Fruit fly (Drosophila melanogaster) whole organism, embryonic: ENCODE measurements around the gene CG9662.
A peak's percentile ranks its signal among the peaks of the same experiment; 100 is the strongest.

ENCODE experiments used
- Antp ChIP-seq: fragments of 200-800 bp; sonication (Bioruptor generic); optimal IDR thresholded peaks from 3 replicates; lab custom pipeline; 2016; ENCODE audit warnings: missing biosample characterization, missing genetic modification characterization
- Atf6 ChIP-seq: fragments of 200-800 bp; sonication (Bioruptor generic); IDR thresholded peaks from 2 replicates; pipeline ENCODE4 v1.3.6; 2022; ENCODE audit warnings: missing biosample characterization, missing genetic modification characterization
- Bgb ChIP-seq: fragments of 200-800 bp; sonication (Bioruptor generic); IDR thresholded peaks from 2 replicates; pipeline ENCODE4 v1.3.6; 2022; ENCODE audit warnings: missing biosample characterization, missing genetic modification characterization; ENCODE audit not compliant: partially characterized antibody
- CG10209 ChIP-seq: fragments of 200-800 bp; sonication (Bioruptor generic); optimal IDR thresholded peaks from 3 replicates; lab custom pipeline; 2017; ENCODE audit warnings: missing biosample characterization, mild to moderate bottlenecking, missing genetic modification characterization, missing genetic modification reagents
- CG11456 ChIP-seq: fragments of 200-800 bp; sonication (Bioruptor generic); IDR thresholded peaks from 3 replicates; pipeline ENCODE4 v1.3.6; 2022; ENCODE audit warnings: missing biosample characterization, missing genetic modification characterization
- CG12391 ChIP-seq: fragments of 200-800 bp; sonication (Bioruptor generic); optimal IDR thresholded peaks from 3 replicates; lab custom pipeline; 2018; ENCODE audit warnings: missing biosample characterization, mild to moderate bottlenecking, missing genetic modification characterization, moderate library complexity
- CG13424 ChIP-seq: fragments of 200-800 bp; sonication (Bioruptor generic); optimal IDR thresholded peaks from 2 replicates; lab custom pipeline; 2019; ENCODE audit warnings: missing biosample characterization, mild to moderate bottlenecking, missing genetic modification characterization, moderate library complexity
- CG14014 ChIP-seq: fragments of 200-800 bp; sonication (Bioruptor generic); IDR thresholded peaks from 2 replicates; pipeline ENCODE4 v1.3.6; 2022; ENCODE audit warnings: missing biosample characterization, missing genetic modification characterization
- CG14860 ChIP-seq: fragments of 200-800 bp; sonication (Bioruptor generic); IDR thresholded peaks from 3 replicates; pipeline ENCODE4 v1.3.6; 2022; ENCODE audit warnings: missing biosample characterization, missing genetic modification characterization; ENCODE audit not compliant: partially characterized antibody
- CG15073 ChIP-seq: fragments of 200-800 bp; sonication (Bioruptor generic); optimal IDR thresholded peaks from 2 replicates; lab custom pipeline; 2016; ENCODE audit warnings: missing biosample characterization, missing genetic modification characterization
- CG17829 ChIP-seq: fragments of 200-800 bp; optimal IDR thresholded peaks from 2 replicates; lab custom pipeline; 2019; ENCODE audit warnings: missing biosample characterization, mild to moderate bottlenecking, missing genetic modification characterization, moderate library complexity
- CG2120 ChIP-seq: fragments of 200-800 bp; sonication (Bioruptor generic); optimal IDR thresholded peaks from 3 replicates; lab custom pipeline; 2016; ENCODE audit warnings: missing biosample characterization, missing genetic modification characterization
- CG2678 ChIP-seq: fragments of 200-800 bp; sonication (Bioruptor generic); optimal IDR thresholded peaks from 3 replicates; lab custom pipeline; 2019; ENCODE audit warnings: missing biosample characterization, mild to moderate bottlenecking, missing genetic modification characterization, moderate library complexity
- CG2712 ChIP-seq: fragments of 200-800 bp; optimal IDR thresholded peaks from 3 replicates; lab custom pipeline; 2019; ENCODE audit warnings: missing biosample characterization, mild to moderate bottlenecking, missing genetic modification characterization, moderate library complexity
- CG3065 ChIP-seq: fragments of 200-800 bp; sonication (Bioruptor generic); optimal IDR thresholded peaks from 2 replicates; lab custom pipeline; 2016; ENCODE audit warnings: missing biosample characterization, missing genetic modification characterization
- CG34224 ChIP-seq: fragments of 200-800 bp; sonication (Bioruptor generic); IDR thresholded peaks from 3 replicates; pipeline ENCODE4 v1.3.6; 2022; ENCODE audit warnings: missing biosample characterization, missing genetic modification characterization; ENCODE audit not compliant: partially characterized antibody
- CG7963 ChIP-seq: fragments of 200-800 bp; sonication (Bioruptor generic); IDR thresholded peaks from 3 replicates; pipeline ENCODE4 v1.3.6; 2022; ENCODE audit warnings: missing biosample characterization, missing genetic modification characterization; ENCODE audit not compliant: partially characterized antibody
- CG8089 ChIP-seq: fragments of 200-800 bp; sonication (Bioruptor generic); optimal IDR thresholded peaks from 3 replicates; lab custom pipeline; 2016; ENCODE audit warnings: missing biosample characterization, missing genetic modification characterization
- CG9609 ChIP-seq: fragments of 200-800 bp; sonication (Bioruptor generic); optimal IDR thresholded peaks from 3 replicates; lab custom pipeline; 2016; ENCODE audit warnings: missing biosample characterization, missing genetic modification characterization
- CTCF ChIP-seq: fragments of 200-800 bp; sonication (Bioruptor generic); optimal IDR thresholded peaks from 2 replicates; lab custom pipeline; 2017; ENCODE audit warnings: missing biosample characterization, mild to moderate bottlenecking, missing genetic modification characterization, moderate library complexity
- CkIIα-i1 ChIP-seq: fragments of 200-800 bp; sonication (Bioruptor generic); IDR thresholded peaks from 2 replicates; pipeline ENCODE4 v1.3.6; 2022; ENCODE audit warnings: missing biosample characterization, missing genetic modification characterization
- Drgx ChIP-seq: fragments of 200-800 bp; sonication (Bioruptor generic); IDR thresholded peaks from 2 replicates; pipeline ENCODE4 v1.3.6; 2022; ENCODE audit warnings: missing biosample characterization, missing genetic modification characterization
- ERR ChIP-seq: fragments of 200-800 bp; sonication (Bioruptor generic); optimal IDR thresholded peaks from 2 replicates; lab custom pipeline; 2016; ENCODE audit warnings: missing biosample characterization, missing genetic modification characterization
- Hr51 ChIP-seq, 2 experiments: fragments of 200-800 bp; sonication (Bioruptor generic); optimal IDR thresholded peaks; 2 replicates in 1 of 2; 3 replicates in 1 of 2; lab custom pipeline; 2016 to 2018; ENCODE audit warnings: missing biosample characterization in 2 of 2, missing genetic modification characterization in 2 of 2, mild to moderate bottlenecking in 1 of 2, moderate library complexity in 1 of 2
- NK7.1 ChIP-seq: fragments of 200-800 bp; sonication (Bioruptor generic); optimal IDR thresholded peaks from 3 replicates; lab custom pipeline; 2016; ENCODE audit warnings: missing biosample characterization, missing genetic modification characterization
- Nf-YC ChIP-seq: fragments of 200-800 bp; optimal IDR thresholded peaks from 3 replicates; lab custom pipeline; 2019; ENCODE audit warnings: missing biosample characterization, mild to moderate bottlenecking, missing genetic modification characterization, moderate library complexity
- Oli ChIP-seq: fragments of 200-800 bp; sonication (Bioruptor generic); optimal IDR thresholded peaks from 2 replicates; lab custom pipeline; 2018; ENCODE audit warnings: missing biosample characterization, mild to moderate bottlenecking, missing genetic modification characterization, moderate library complexity
- PHDP ChIP-seq: fragments of 200-800 bp; sonication (Bioruptor generic); optimal IDR thresholded peaks from 3 replicates; lab custom pipeline; 2018; ENCODE audit warnings: missing biosample characterization, mild to moderate bottlenecking, missing genetic modification characterization, moderate library complexity
- Pdp1 ChIP-seq, 2 experiments: fragments of 200-800 bp; sonication (Bioruptor generic); optimal IDR thresholded peaks; 3 replicates each; lab custom pipeline; 2016; ENCODE audit warnings: missing biosample characterization in 2 of 2, missing genetic modification characterization in 2 of 2, mild to moderate bottlenecking in 1 of 2, moderate library complexity in 1 of 2
- Rx ChIP-seq: fragments of 200-800 bp; sonication (Bioruptor generic); IDR thresholded peaks from 2 replicates; pipeline ENCODE4 v1.3.6; 2022; ENCODE audit warnings: missing biosample characterization, missing genetic modification characterization
- Sox102F ChIP-seq: fragments of 200-800 bp; sonication (Bioruptor generic); optimal IDR thresholded peaks from 2 replicates; lab custom pipeline; 2018; ENCODE audit warnings: missing biosample characterization, mild to moderate bottlenecking, missing genetic modification characterization, moderate library complexity
- amos ChIP-seq: fragments of 200-800 bp; sonication (Bioruptor generic); IDR thresholded peaks from 2 replicates; pipeline ENCODE4 v1.3.6; 2022; ENCODE audit warnings: missing biosample characterization, missing genetic modification characterization; ENCODE audit not compliant: partially characterized antibody
- btn ChIP-seq: fragments of 200-800 bp; sonication (Bioruptor generic); optimal IDR thresholded peaks from 2 replicates; lab custom pipeline; 2016; ENCODE audit warnings: missing biosample characterization, missing genetic modification characterization
- chm ChIP-seq: fragments of 200-800 bp; sonication (Bioruptor generic); IDR thresholded peaks from 2 replicates; pipeline ENCODE4 v1.3.6; 2022; ENCODE audit warnings: missing biosample characterization, missing genetic modification characterization
- chn ChIP-seq: fragments of 200-800 bp; sonication (Bioruptor generic); optimal IDR thresholded peaks from 2 replicates; lab custom pipeline; 2016; ENCODE audit warnings: missing biosample characterization, missing genetic modification characterization
- ewg ChIP-seq: fragments of 200-800 bp; sonication (Bioruptor generic); optimal IDR thresholded peaks from 3 replicates; lab custom pipeline; 2017; ENCODE audit warnings: mild to moderate bottlenecking, missing biosample characterization, missing genetic modification reagents, missing genetic modification characterization
- gem ChIP-seq: fragments of 200-800 bp; sonication (Bioruptor generic); optimal IDR thresholded peaks from 2 replicates; lab custom pipeline; 2019; ENCODE audit warnings: missing biosample characterization, mild to moderate bottlenecking, missing genetic modification characterization, moderate library complexity
- gsb-n ChIP-seq: fragments of 200-800 bp; sonication (Bioruptor generic); optimal IDR thresholded peaks from 3 replicates; lab custom pipeline; 2018; ENCODE audit warnings: missing biosample characterization, mild to moderate bottlenecking, missing genetic modification characterization
- hth ChIP-seq: fragments of >200 bp; optimal IDR thresholded peaks from 2 replicates; lab custom pipeline; 2017; ENCODE audit warnings: inconsistent platforms
- insv ChIP-seq, 2 experiments: fragments of 200-800 bp; sonication (Bioruptor generic); optimal IDR thresholded peaks; 3 replicates each; lab custom pipeline; 2016 to 2018; ENCODE audit warnings: missing biosample characterization in 2 of 2, missing genetic modification characterization in 2 of 2
- inv ChIP-seq: fragments of 200-800 bp; sonication (Bioruptor generic); IDR thresholded peaks from 2 replicates; pipeline ENCODE4 v1.3.6; 2022; ENCODE audit warnings: missing biosample characterization, missing genetic modification characterization; ENCODE audit not compliant: partially characterized antibody
- knrl ChIP-seq: fragments of 200-800 bp; sonication (Bioruptor generic); IDR thresholded peaks from 3 replicates; pipeline ENCODE4 v1.3.6; 2022; ENCODE audit warnings: missing biosample characterization, missing genetic modification characterization; ENCODE audit not compliant: partially characterized antibody
- mam ChIP-seq: fragments of 200-800 bp; sonication (Bioruptor generic); optimal IDR thresholded peaks from 3 replicates; lab custom pipeline; 2016; ENCODE audit warnings: missing biosample characterization, missing genetic modification characterization
- phol ChIP-seq: fragments of 200-800 bp; sonication (Bioruptor generic); optimal IDR thresholded peaks from 3 replicates; lab custom pipeline; 2018; ENCODE audit warnings: missing biosample characterization, mild to moderate bottlenecking, missing genetic modification characterization, moderate library complexity
- sc ChIP-seq, 3 experiments: fragments of >200 bp in 2 of 3; fragments of 200-800 bp in 1 of 3; sonication (Bioruptor generic) in 1 of 3; optimal IDR thresholded peaks; 2 replicates in 2 of 3; 3 replicates in 1 of 3; lab custom pipeline; 2017; ENCODE audit warnings: mild to moderate bottlenecking in 1 of 3, missing biosample characterization in 1 of 3, missing genetic modification characterization in 1 of 3, missing genetic modification reagents in 1 of 3
- trem ChIP-seq: fragments of 200-800 bp; optimal IDR thresholded peaks from 3 replicates; lab custom pipeline; 2019; ENCODE audit warnings: missing biosample characterization, mild to moderate bottlenecking, missing genetic modification characterization, moderate library complexity
- vfl ChIP-seq: fragments of 200-800 bp; sonication (Bioruptor generic); optimal IDR thresholded peaks from 2 replicates; lab custom pipeline; 2016; ENCODE audit warnings: missing biosample characterization, missing genetic modification characterization
- zf30C ChIP-seq: fragments of 200-800 bp; sonication (Bioruptor generic); optimal IDR thresholded peaks from 3 replicates; lab custom pipeline; 2018; ENCODE audit warnings: missing biosample characterization, mild to moderate bottlenecking, missing genetic modification characterization
- zfh1 ChIP-seq: fragments of 200-800 bp; sonication (Bioruptor generic); IDR thresholded peaks from 3 replicates; pipeline ENCODE4 v1.3.6; 2022; ENCODE audit warnings: missing biosample characterization, missing genetic modification characterization

The CG9662 gene

DNA sequence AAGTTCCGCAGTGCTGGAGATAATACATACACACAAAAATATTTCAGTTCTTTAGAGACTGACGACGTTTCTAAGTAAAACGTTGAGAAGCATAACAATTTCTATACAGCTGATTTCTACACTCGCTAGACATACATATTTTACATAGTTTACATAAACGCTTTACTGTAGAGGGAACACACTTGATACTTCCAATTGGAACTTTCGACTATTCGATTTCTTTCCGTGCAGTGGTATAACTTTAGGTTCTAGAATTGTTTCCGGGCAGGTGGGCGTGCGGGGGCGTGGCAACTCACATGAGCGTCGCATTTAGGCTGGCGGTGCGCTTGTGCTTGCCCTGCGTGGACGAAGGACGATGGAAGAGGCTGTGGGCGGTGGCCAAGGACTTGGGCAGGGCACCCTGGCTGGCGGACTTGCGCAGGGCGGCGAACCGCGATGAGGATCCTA, 4.0 kb downstream of the CG9662 start (continued):
- peak in 1 of 2 experiments; percentile 3 for TF ChIP-seq Hr51 (GFP tag; optimal IDR thresholded peaks at IDR 0.05; lab: Kevin White, UChicago)
- TF ChIP-seq Sox102F: peak; percentile 16
- TF ChIP-seq zfh1 (GFP tag; lab: Robert Waterston, UW): no peak
- TF ChIP-seq CG10209: peak; percentile 3
- peak; percentile 15 for TF ChIP-seq phol (tag; lab: Kevin White, UChicago)
- TF ChIP-seq amos (GFP tag; lab: Robert Waterston, UW): peak; percentile 54
- TF ChIP-seq CG34224 (GFP tag; lab: Robert Waterston, UW): 0 out of 3 replicates have a peak, but pooled peaks have one; percentile 27
- TF ChIP-seq CG7963: peak; percentile 42; the same call in 1 of the 3 replicates
- TF ChIP-seq Bgb (GFP tag; lab: Robert Waterston, UW): peak; percentile 67
- no peak for TF ChIP-seq ERR
- TF ChIP-seq Rx (GFP tag; lab: Robert Waterston, UW): 0 out of 2 replicates have a peak, but pooled peaks have one; percentile 14
- TF ChIP-seq vfl: no peak
- 0 out of 2 replicates have a peak, but pooled peaks have one; percentile 10 for TF ChIP-seq Drgx (GFP tag; lab: Robert Waterston, UW)
- peak; percentile 29 for TF ChIP-seq mam (GFP tag; lab: Kevin White, UChicago)
- peak; percentile 18 for TF ChIP-seq CG2120 (GFP tag; lab: Kevin White, UChicago)
- no peak for TF ChIP-seq gsb-n (tag; lab: Kevin White, UChicago)
- TF ChIP-seq gem (tag; lab: Kevin White, UChicago): peak; percentile 41
- TF ChIP-seq CG13424 (tag; lab: Kevin White, UChicago): peak; percentile 15
- no peak for TF ChIP-seq CG11456 (GFP tag; lab: Robert Waterston, UW)
- peak; percentile 49; the same call in 2 of the 3 replicates for TF ChIP-seq knrl (GFP tag; lab: Robert Waterston, UW)
- TF ChIP-seq btn (GFP tag; lab: Kevin White, UChicago): peak; percentile 5
- TF ChIP-seq CG3065 (GFP tag; lab: Kevin White, UChicago): peak; percentile 65
- TF ChIP-seq Atf6 (GFP tag; lab: Robert Waterston, UW): 0 out of 2 replicates have a peak, but pooled peaks have one; percentile 13
- peak; percentile 13 for TF ChIP-seq Oli
- no peak for TF ChIP-seq trem (tag; lab: Kevin White, UChicago)
- no peak; the same call in 2 of the 3 replicates for TF ChIP-seq CG14860 (GFP tag; lab: Robert Waterston, UW)
- TF ChIP-seq Pdp1 (GFP tag; optimal IDR thresholded peaks at IDR 0.05; lab: Kevin White, UChicago): peak in 1 of 2 experiments; percentile 8
- no peak for TF ChIP-seq hth (lab: Kevin White, UChicago)
- TF ChIP-seq zf30C: peak; percentile 72
- no peak for TF ChIP-seq CG15073 (GFP tag; lab: Kevin White, UChicago)
- TF ChIP-seq CG14014 (GFP tag; lab: Robert Waterston, UW): 0 out of 2 replicates have a peak, but pooled peaks have one; percentile 13
- peak; percentile 29 for TF ChIP-seq CTCF
- no peak for TF ChIP-seq ewg
- 0 out of 2 replicates have a peak, but pooled peaks have one; percentile 35 for TF ChIP-seq CkIIα-i1 (GFP tag; lab: Robert Waterston, UW)
- peak; percentile 65 to 94 for TF ChIP-seq insv (GFP tag; optimal IDR thresholded peaks at IDR 0.05; lab: Kevin White, UChicago)
- peak; percentile 7 for TF ChIP-seq PHDP (tag; lab: Kevin White, UChicago)
- TF ChIP-seq CG12391: peak; percentile 25
- no peak for TF ChIP-seq CG17829 (tag; lab: Kevin White, UChicago)
- peak; percentile 21 for TF ChIP-seq CG2712 (tag; lab: Kevin White, UChicago)
- no peak for TF ChIP-seq Nf-YC (tag; lab: Kevin White, UChicago)
- no peak for TF ChIP-seq sc (optimal IDR thresholded peaks at IDR 0.05; lab: Kevin White, UChicago)
- TF ChIP-seq sc (GFP tag; optimal IDR thresholded peaks at IDR 0.05; lab: Kevin White, UChicago): no peak
- peak; percentile 2 for TF ChIP-seq CG9609 (GFP tag; lab: Kevin White, UChicago)
- no peak for TF ChIP-seq chn (GFP tag; lab: Kevin White, UChicago)
- peak; percentile 7 for TF ChIP-seq Antp (GFP tag; lab: Kevin White, UChicago)
- TF ChIP-seq CG8089: peak; percentile 10
- TF ChIP-seq chm (GFP tag; lab: Robert Waterston, UW): 0 out of 2 replicates have a peak, but pooled peaks have one; percentile 22
- 0 out of 2 replicates have a peak, but pooled peaks have one; percentile 23 for TF ChIP-seq inv (GFP tag; lab: Robert Waterston, UW)
- no peak for TF ChIP-seq NK7.1
- TF ChIP-seq CG2678 (tag; lab: Kevin White, UChicago): peak; percentile 16
